Worm (Caenorhabditis elegans) whole organism, L4/young adult: ENCODE measurements around the gene F13E6.2.

Experiments
- W03F9.2 ChIP-seq: fragments of 150-350 bp; optimal IDR thresholded peaks from 2 replicates; lab custom pipeline; 2014; ENCODE audit warnings: missing biosample characterization, missing genetic modification characterization
- dao-5 ChIP-seq: sonication (generic microtip); optimal IDR thresholded peaks from 2 replicates; lab custom pipeline; 2016; ENCODE audit warnings: missing genotype, missing genetic modification characterization, moderate library complexity, missing compliant biosample characterization
- him-1 ChIP-seq: sonication (generic microtip); optimal IDR thresholded peaks from 2 replicates; lab custom pipeline; 2016; ENCODE audit warnings: missing genotype, missing genetic modification reagents, missing genetic modification characterization, missing compliant biosample characterization

DNA sequence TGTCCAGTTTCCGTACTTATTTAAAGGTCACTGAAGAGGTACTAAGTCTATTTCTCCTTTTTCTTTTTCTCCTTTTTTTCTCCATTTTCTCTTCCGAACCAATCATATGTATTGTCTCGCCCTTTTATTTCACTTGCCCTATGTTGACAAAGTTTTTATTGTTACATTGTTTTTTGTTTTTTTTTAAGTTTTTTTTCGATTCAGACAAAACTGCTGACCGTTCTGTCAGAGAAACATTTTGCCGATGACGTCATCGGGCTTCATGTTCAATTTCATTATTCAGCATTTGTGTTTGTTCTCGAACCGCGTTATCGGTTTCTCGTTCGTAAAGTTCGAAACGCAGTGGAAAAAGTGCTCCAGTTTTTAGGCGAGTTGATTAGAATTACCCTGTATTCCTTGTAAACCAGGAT, 34.7 kb downstream of the F13E6.2 start:
- TF ChIP-seq dao-5 (tag; lab: Kevin White, UChicago) (no peak), W03F9.2 (tag; lab: Kevin White, UChicago) (no peak), him-1 (tag; lab: Kevin White, UChicago) (no peak)
